Fruit fly (Drosophila melanogaster) whole organism, adult: Measurements from ENCODE around the gene CG6059.

Experiments
- CG14711 ChIP-seq: fragments of 200-800 bp; sonication (Bioruptor generic); optimal IDR thresholded peaks from 2 replicates; lab custom pipeline; 2018; ENCODE audit warnings: missing biosample characterization, mild to moderate bottlenecking, missing genetic modification characterization, moderate library complexity
- CG1620 ChIP-seq: fragments of 200-800 bp; sonication (Bioruptor generic); optimal IDR thresholded peaks from 2 replicates; lab custom pipeline; 2016; ENCODE audit warnings: missing biosample characterization, missing genetic modification characterization
- CG33017 ChIP-seq: fragments of 200-800 bp; sonication (Bioruptor generic); optimal IDR thresholded peaks from 2 replicates; lab custom pipeline; 2018; ENCODE audit warnings: missing biosample characterization, mild to moderate bottlenecking, missing genetic modification characterization, moderate library complexity
- CG5204 ChIP-seq: fragments of 200-800 bp; sonication (Bioruptor generic); optimal IDR thresholded peaks from 2 replicates; lab custom pipeline; 2016; ENCODE audit warnings: missing biosample characterization, missing genetic modification characterization
- CG7045 ChIP-seq: fragments of 200-800 bp; sonication (Bioruptor generic); optimal IDR thresholded peaks from 2 replicates; lab custom pipeline; 2017; ENCODE audit warnings: missing biosample characterization, mild to moderate bottlenecking, missing genetic modification characterization
- Clk ChIP-seq: fragments of 200-800 bp; sonication (Bioruptor generic); optimal IDR thresholded peaks from 2 replicates; lab custom pipeline; 2017; ENCODE audit warnings: missing biosample characterization, missing genetic modification characterization
- Crg-1 ChIP-seq: fragments of 200-800 bp; sonication (Bioruptor generic); optimal IDR thresholded peaks from 2 replicates; lab custom pipeline; 2016; ENCODE audit warnings: missing biosample characterization, missing genetic modification characterization

DNA sequence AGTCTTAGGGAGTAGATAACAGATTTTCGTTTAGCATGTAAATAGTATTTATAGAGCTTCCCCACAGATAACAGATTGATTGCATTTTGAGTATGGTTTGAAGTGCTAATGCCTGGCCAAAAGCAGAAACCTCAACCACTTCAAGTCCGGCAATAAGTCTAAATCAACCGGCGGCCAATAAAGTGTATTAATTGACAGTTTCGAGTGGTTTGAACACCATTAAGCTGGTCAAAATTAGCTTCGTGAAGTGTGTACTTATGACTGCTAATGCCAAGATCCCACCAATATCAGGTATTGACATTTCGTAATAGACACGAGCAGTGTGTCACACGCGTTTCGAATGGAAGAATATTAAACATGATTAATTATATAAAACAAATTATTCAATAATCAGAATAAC lies 19.0 kb downstream of the CG6059 start:
- no peak for TF ChIP-seq Crg-1 (GFP tag; lab: Kevin White, UChicago)
- no peak for TF ChIP-seq CG1620 (GFP tag; lab: Kevin White, UChicago)
- no peak for TF ChIP-seq CG7045
- TF ChIP-seq CG14711 (tag; lab: Kevin White, UChicago): no peak
- no peak for TF ChIP-seq CG5204
- TF ChIP-seq CG33017 (tag; lab: Kevin White, UChicago): no peak
- no peak for TF ChIP-seq Clk (GFP tag; lab: Kevin White, UChicago)
